Fruit fly (Drosophila melanogaster): ENCODE measurements around the gene CG3226.
A peak's percentile ranks its signal among the peaks of the same experiment; 100 is the strongest.

The CG3226 gene

dm6 chrX:6694105-6694788 lies 40.2 kb upstream of the CG3226 start (continued):
- TF ChIP-seq D (optimal IDR thresholded peaks at IDR 0.05) = no peak
- no peak for TF ChIP-seq D (GFP tag; optimal IDR thresholded peaks at IDR 0.05)
- TF ChIP-seq usp (GFP tag; optimal IDR thresholded peaks at IDR 0.05) = no peak
- TF ChIP-seq HmgZ (tag; optimal IDR thresholded peaks at IDR 0.05) = peak; percentile 24
- TF ChIP-seq CG17829 (tag; optimal IDR thresholded peaks at IDR 0.05) = no peak
- TF ChIP-seq CG4328 (GFP tag; optimal IDR thresholded peaks at IDR 0.05) = peak; percentile 30
- no peak for TF ChIP-seq Awh (GFP tag; IDR thresholded peaks at IDR 0.05)
- no peak for TF ChIP-seq abd-A (tag; optimal IDR thresholded peaks at IDR 0.05)
- no peak for TF ChIP-seq ash1 (GFP tag; optimal IDR thresholded peaks at IDR 0.05)
- TF ChIP-seq repo (GFP tag; optimal IDR thresholded peaks at IDR 0.05) = no peak
- TF ChIP-seq en (GFP tag; optimal IDR thresholded peaks at IDR 0.05) = no peak
- no peak for TF ChIP-seq ab (GFP tag; optimal IDR thresholded peaks at IDR 0.05)
- no peak for TF ChIP-seq CHES-1-like (GFP tag; optimal IDR thresholded peaks at IDR 0.05)
- TF ChIP-seq nerfin-1 (tag; optimal IDR thresholded peaks at IDR 0.05) = no peak
- no peak for TF ChIP-seq CG9215 (GFP tag; IDR thresholded peaks at IDR 0.05)
- no peak for TF ChIP-seq CG10267 (tag; optimal IDR thresholded peaks at IDR 0.05)
- no peak for TF ChIP-seq mld (GFP tag; IDR thresholded peaks at IDR 0.05; ENCODE audit: partially characterized antibody)
- TF ChIP-seq CG3065 (GFP tag; optimal IDR thresholded peaks at IDR 0.05) = no peak
- no peak for TF ChIP-seq unc-4 (GFP tag; IDR thresholded peaks at IDR 0.05; ENCODE audit: partially characterized antibody)
- TF ChIP-seq Deaf1 (tag; optimal IDR thresholded peaks at IDR 0.05) = no peak
- no peak for TF ChIP-seq pita (GFP tag; optimal IDR thresholded peaks at IDR 0.05)
- TF ChIP-seq Stat92E (GFP tag; optimal IDR thresholded peaks at IDR 0.05) = no peak
- TF ChIP-seq CG34422 (GFP tag; IDR thresholded peaks at IDR 0.05) = peak; percentile 51; the same call in 1 of the 3 replicates
- TF ChIP-seq pb (GFP tag; optimal IDR thresholded peaks at IDR 0.05) = no peak
- TF ChIP-seq Kr (GFP tag; optimal IDR thresholded peaks at IDR 0.05) = peak; percentile 42
- no peak for TF ChIP-seq CG12391 (tag; optimal IDR thresholded peaks at IDR 0.05)
- TF ChIP-seq CG6813 (GFP tag; optimal IDR thresholded peaks at IDR 0.05) = no peak
- no peak for TF ChIP-seq Dek (tag; optimal IDR thresholded peaks at IDR 0.05)
- peak; percentile 49; the same call in 1 of the 2 replicates for TF ChIP-seq MBD-R2 (GFP tag; IDR thresholded peaks at IDR 0.05)
- peak; percentile 53 for TF ChIP-seq Dref (GFP tag; IDR thresholded peaks at IDR 0.05)
- TF ChIP-seq fru (optimal IDR thresholded peaks at IDR 0.05) = no peak
- no peak for TF ChIP-seq gcm2 (GFP tag; optimal IDR thresholded peaks at IDR 0.05)
- no peak for TF ChIP-seq wdn (GFP tag; IDR thresholded peaks at IDR 0.05)
- no peak for TF ChIP-seq br (optimal IDR thresholded peaks at IDR 0.05)
- TF ChIP-seq CG12104 (GFP tag; optimal IDR thresholded peaks at IDR 0.05) = no peak
- peak; percentile 5 for TF ChIP-seq exex (tag; optimal IDR thresholded peaks at IDR 0.05)
- no peak for TF ChIP-seq Eip74EF (GFP tag; optimal IDR thresholded peaks at IDR 0.05)
- peak; percentile 38 for TF ChIP-seq Med (GFP tag)
- TF ChIP-seq dati (GFP tag; IDR thresholded peaks at IDR 0.05) = no peak
- no peak for TF ChIP-seq dan (GFP tag; IDR thresholded peaks at IDR 0.05)
- no peak for TF ChIP-seq eve (GFP tag; optimal IDR thresholded peaks at IDR 0.05)
- TF ChIP-seq YL-1 (GFP tag; optimal IDR thresholded peaks at IDR 0.05) = peak; percentile 80
- no peak for TF ChIP-seq CTCF (GFP tag; optimal IDR thresholded peaks at IDR 0.05)
- TF ChIP-seq CG9437 (GFP tag; optimal IDR thresholded peaks at IDR 0.05) = no peak
- no peak for TF ChIP-seq H15 (GFP tag; IDR thresholded peaks at IDR 0.05)
- no peak for TF ChIP-seq Fer2 (tag; optimal IDR thresholded peaks at IDR 0.05)
- no peak for TF ChIP-seq bcd (GFP tag; optimal IDR thresholded peaks at IDR 0.05)
- peak; percentile 95 for TF ChIP-seq CG17385 (GFP tag; optimal IDR thresholded peaks at IDR 0.05)
- no peak for TF ChIP-seq ERR (GFP tag; optimal IDR thresholded peaks at IDR 0.05)
- TF ChIP-seq otp (GFP tag; IDR thresholded peaks at IDR 0.05) = no peak
- TF ChIP-seq CG16863 (GFP tag; optimal IDR thresholded peaks at IDR 0.05) = no peak
- peak; percentile 26 for TF ChIP-seq dm (GFP tag; optimal IDR thresholded peaks at IDR 0.05)

All from whole organism, embryonic.